Worm (Caenorhabditis elegans) whole organism, L1 larva: Measurements from ENCODE around the gene nhl-2.

Experiments
- C04F5.9 ChIP-seq: sonication (generic microtip); optimal IDR thresholded peaks from 2 replicates; lab custom pipeline; 2016; ENCODE audit warnings: missing genetic modification characterization, missing compliant biosample characterization
- C16A3.4 ChIP-seq: fragments of 150-350 bp; optimal IDR thresholded peaks from 2 replicates; lab custom pipeline; 2014; ENCODE audit warnings: missing biosample characterization, missing genetic modification characterization
- F16B12.6 ChIP-seq: fragments of 150-350 bp; optimal IDR thresholded peaks from 2 replicates; lab custom pipeline; 2014; ENCODE audit warnings: missing biosample characterization, missing genetic modification characterization
- blmp-1 ChIP-seq: fragments of 150-350 bp; optimal IDR thresholded peaks from 2 replicates; lab custom pipeline; 2014; ENCODE audit warnings: missing biosample characterization, missing genetic modification characterization
- ceh-8 ChIP-seq: fragments of 200-800 bp; sonication (Bioruptor generic); optimal IDR thresholded peaks from 2 replicates; lab custom pipeline; 2018; ENCODE audit warnings: mild to moderate bottlenecking, missing genetic modification characterization, moderate library complexity, missing compliant biosample characterization
- ceh-82 ChIP-seq, 3 experiments: fragments of 150-350 bp in 1 of 3; sonication (generic microtip) in 2 of 3; optimal IDR thresholded peaks; 2 replicates each; lab custom pipeline; 2014 to 2017; ENCODE audit warnings: missing biosample characterization in 3 of 3, missing genetic modification characterization in 3 of 3
- ceh-88 ChIP-seq: fragments of 200-800 bp; sonication (Bioruptor generic); IDR thresholded peaks from 2 replicates; pipeline ENCODE4 v1.3.6; 2022; ENCODE audit warnings: missing genetic modification characterization, missing compliant biosample characterization
- dpl-1 ChIP-seq, 3 experiments: fragments of 150-350 bp in 2 of 3; sonication (generic microtip) in 1 of 3; optimal IDR thresholded peaks; 2 replicates each; lab custom pipeline; 2014 to 2017; ENCODE audit warnings: missing biosample characterization in 3 of 3, missing genetic modification characterization in 3 of 3, missing genetic modification reagents in 3 of 3
- dsc-1 ChIP-seq: sonication (generic microtip); optimal IDR thresholded peaks from 2 replicates; lab custom pipeline; 2016; ENCODE audit warnings: mild to moderate bottlenecking, missing genetic modification characterization, missing compliant biosample characterization
- efl-1 ChIP-seq, 4 experiments: fragments of 150-350 bp; optimal IDR thresholded peaks in 3 of 4; peaks in 1 of 4; 1 replicate in 1 of 4; 2 replicates in 3 of 4; lab custom pipeline; 2014; ENCODE audit warnings: missing biosample characterization in 2 of 4, missing genetic modification characterization in 2 of 4, missing genetic modification reagents in 2 of 4
- efl-3 ChIP-seq: fragments of 200-800 bp; sonication (Bioruptor generic); optimal IDR thresholded peaks from 2 replicates; lab custom pipeline; 2018; ENCODE audit warnings: mild to moderate bottlenecking, missing genetic modification characterization, missing compliant biosample characterization
- egl-13 ChIP-seq: sonication (generic microtip); optimal IDR thresholded peaks from 2 replicates; lab custom pipeline; 2016; ENCODE audit warnings: missing genotype, missing genetic modification reagents, missing genetic modification characterization, missing compliant biosample characterization
- elt-2 ChIP-seq: sonication (generic microtip); optimal IDR thresholded peaks from 2 replicates; lab custom pipeline; 2016; ENCODE audit warnings: missing genetic modification characterization, mild to moderate bottlenecking, inconsistent platforms, missing compliant biosample characterization, missing genetic modification reagents
- elt-3 ChIP-seq, 6 experiments: fragments of 150-350 bp in 1 of 6; sonication (generic microtip); optimal IDR thresholded peaks; 2 replicates each; lab custom pipeline; 2017 to 2018; ENCODE audit warnings: missing biosample characterization in 6 of 6, missing genetic modification characterization in 6 of 6, inconsistent platforms in 1 of 6
- ets-5 ChIP-seq: fragments of 200-800 bp; sonication (Bioruptor generic); IDR thresholded peaks from 2 replicates; pipeline ENCODE4 v1.3.6; 2022; ENCODE audit warnings: missing genetic modification characterization, missing compliant biosample characterization
- fkh-4 ChIP-seq: sonication (generic microtip); optimal IDR thresholded peaks from 2 replicates; lab custom pipeline; 2016; ENCODE audit warnings: missing compliant biosample characterization, missing genetic modification characterization, borderline replicate concordance
- fkh-8 ChIP-seq: sonication (generic microtip); optimal IDR thresholded peaks from 2 replicates; lab custom pipeline; 2016; ENCODE audit warnings: mild to moderate bottlenecking, missing genetic modification characterization, missing compliant biosample characterization
- fos-1 ChIP-seq: fragments of 150-350 bp; optimal IDR thresholded peaks from 2 replicates; lab custom pipeline; 2014; ENCODE audit warnings: missing biosample characterization, missing genetic modification characterization
- grh-1 ChIP-seq: fragments of 200-800 bp; sonication (Bioruptor generic); IDR thresholded peaks from 2 replicates; pipeline ENCODE4 v1.3.6; 2022; ENCODE audit warnings: missing genetic modification reagents, missing genetic modification characterization, missing compliant biosample characterization
- hlh-17 ChIP-seq: fragments of 200-800 bp; sonication (Bioruptor generic); optimal IDR thresholded peaks from 2 replicates; lab custom pipeline; 2018; ENCODE audit warnings: missing genetic modification characterization, mild to moderate bottlenecking, missing compliant biosample characterization, moderate library complexity, borderline replicate concordance
- hlh-4 ChIP-seq: sonication (generic microtip); optimal IDR thresholded peaks from 2 replicates; lab custom pipeline; 2016; ENCODE audit warnings: mild to moderate bottlenecking, missing genetic modification characterization, missing compliant biosample characterization
- hpl-2 ChIP-seq: fragments of 150-350 bp; optimal IDR thresholded peaks from 2 replicates; lab custom pipeline; 2014; ENCODE audit warnings: missing biosample characterization, missing genetic modification reagents, missing genetic modification characterization
- irx-1 ChIP-seq: sonication (generic microtip); optimal IDR thresholded peaks from 2 replicates; lab custom pipeline; 2016; ENCODE audit warnings: missing genetic modification characterization, missing compliant biosample characterization
- jun-1 ChIP-seq: fragments of 150-350 bp; optimal IDR thresholded peaks from 2 replicates; lab custom pipeline; 2014; ENCODE audit warnings: missing biosample characterization, missing genetic modification reagents, missing genetic modification characterization
- lin-13 ChIP-seq: fragments of 150-350 bp; optimal IDR thresholded peaks from 2 replicates; lab custom pipeline; 2014; ENCODE audit warnings: missing biosample characterization, missing genetic modification reagents, missing genetic modification characterization
- lin-14 ChIP-seq: fragments of 200-800 bp; sonication (Bioruptor generic); optimal IDR thresholded peaks from 2 replicates; lab custom pipeline; 2018; ENCODE audit warnings: mild to moderate bottlenecking, missing genetic modification characterization, moderate library complexity, missing compliant biosample characterization
- lin-15B ChIP-seq: fragments of 150-350 bp; sonication (generic microtip); optimal IDR thresholded peaks from 3 replicates; lab custom pipeline; 2014; ENCODE audit warnings: missing biosample characterization, missing genetic modification characterization
- lin-35 ChIP-seq, 2 experiments: fragments of 150-350 bp; optimal IDR thresholded peaks; 2 replicates each; lab custom pipeline; 2014; ENCODE audit warnings: missing biosample characterization in 2 of 2, missing genetic modification characterization in 2 of 2, missing genetic modification reagents in 2 of 2
- lsy-2 ChIP-seq, 2 experiments: fragments of 150-350 bp; optimal IDR thresholded peaks; 2 replicates each; lab custom pipeline; 2014; ENCODE audit warnings: missing biosample characterization in 2 of 2, missing genetic modification characterization in 2 of 2
- mep-1 ChIP-seq: fragments of 150-350 bp; optimal IDR thresholded peaks from 2 replicates; lab custom pipeline; 2014; ENCODE audit warnings: missing biosample characterization, missing genetic modification characterization
- nhr-19 ChIP-seq: fragments of 200-800 bp; sonication (Bioruptor generic); conservative IDR thresholded peaks from 2 replicates; pipeline ENCODE4 v1.3.6; 2022; ENCODE audit warnings: missing genetic modification characterization, missing compliant biosample characterization
- nhr-20 ChIP-seq: sonication (generic microtip); optimal IDR thresholded peaks from 2 replicates; lab custom pipeline; 2016; ENCODE audit warnings: mild to moderate bottlenecking, missing genetic modification characterization, missing compliant biosample characterization
- nhr-28 ChIP-seq: fragments of 150-350 bp; optimal IDR thresholded peaks from 2 replicates; lab custom pipeline; 2014; ENCODE audit warnings: missing biosample characterization, missing genetic modification characterization
- nhr-47 ChIP-seq: sonication (generic microtip); optimal IDR thresholded peaks from 2 replicates; lab custom pipeline; 2016; ENCODE audit warnings: mild to moderate bottlenecking, missing genetic modification characterization, moderate library complexity, missing compliant biosample characterization
- nhr-71 ChIP-seq: sonication (generic microtip); optimal IDR thresholded peaks from 2 replicates; lab custom pipeline; 2016; ENCODE audit warnings: mild to moderate bottlenecking, missing genetic modification characterization, moderate library complexity, missing compliant biosample characterization
- nhr-90 ChIP-seq: sonication (generic microtip); optimal IDR thresholded peaks from 2 replicates; lab custom pipeline; 2016; ENCODE audit warnings: mild to moderate bottlenecking, missing genetic modification characterization, missing compliant biosample characterization; ENCODE audit not compliant: poor library complexity
- pax-3 ChIP-seq: fragments of 200-800 bp; sonication (Bioruptor generic); optimal IDR thresholded peaks from 2 replicates; lab custom pipeline; 2018; ENCODE audit warnings: mild to moderate bottlenecking, missing genetic modification characterization, moderate library complexity, missing compliant biosample characterization
- pqm-1 ChIP-seq: sonication (generic microtip); optimal IDR thresholded peaks from 3 replicates; lab custom pipeline; 2017; ENCODE audit warnings: missing biosample characterization, missing genetic modification characterization
- rnt-1 ChIP-seq: sonication (generic microtip); optimal IDR thresholded peaks from 2 replicates; lab custom pipeline; 2016; ENCODE audit warnings: mild to moderate bottlenecking, missing genetic modification characterization, moderate library complexity, missing compliant biosample characterization
- skn-1 ChIP-seq: fragments of 150-350 bp; optimal IDR thresholded peaks from 2 replicates; lab custom pipeline; 2014; ENCODE audit warnings: missing biosample characterization, missing genetic modification characterization
- snu-23 ChIP-seq: sonication (generic microtip); optimal IDR thresholded peaks from 2 replicates; lab custom pipeline; 2016; ENCODE audit warnings: missing genetic modification characterization, missing compliant biosample characterization
- sptf-1 ChIP-seq: fragments of 150-350 bp; optimal IDR thresholded peaks from 2 replicates; lab custom pipeline; 2014; ENCODE audit warnings: missing biosample characterization, missing genetic modification characterization
- swsn-7 ChIP-seq: sonication (generic microtip); optimal IDR thresholded peaks from 2 replicates; lab custom pipeline; 2016; ENCODE audit warnings: missing genetic modification characterization, missing compliant biosample characterization
- tbx-2 ChIP-seq: sonication (generic microtip); optimal IDR thresholded peaks from 2 replicates; lab custom pipeline; 2016; ENCODE audit warnings: missing genetic modification characterization, missing compliant biosample characterization
- unc-62 ChIP-seq: fragments of 150-350 bp; optimal IDR thresholded peaks from 2 replicates; lab custom pipeline; 2014; ENCODE audit warnings: missing biosample characterization, missing genetic modification reagents, missing genetic modification characterization
- ztf-11 ChIP-seq, 2 experiments: sonication (generic microtip); optimal IDR thresholded peaks; 2 replicates each; lab custom pipeline; 2016 to 2017; ENCODE audit warnings: missing genetic modification characterization in 2 of 2, missing biosample characterization in 1 of 2, missing compliant biosample characterization in 1 of 2

Gene nhl-2

ce11 chrIII:4881955-4882354, 16.9 kb downstream of the nhl-2 start:
- TF ChIP-seq elt-2 (peak; percentile 55), lin-35 (GFP tag; optimal IDR thresholded peaks at IDR 0.05; lab: Kevin White, UChicago) (no peak), fkh-4 (tag; lab: Kevin White, UChicago) (no peak), ztf-11 (tag; optimal IDR thresholded peaks at IDR 0.05; lab: Kevin White, UChicago) (no peak), efl-1 (optimal IDR thresholded peaks at IDR 0.05; lab: Kevin White, UChicago) (no peak), efl-1 (GFP tag; optimal IDR thresholded peaks at IDR 0.05 in 1 of 2; lab: Kevin White, UChicago) (peak in 1 of 2 experiments; percentile 70), C04F5.9 (tag; lab: Kevin White, UChicago) (no peak), egl-13 (tag; lab: Kevin White, UChicago) (no peak), elt-3 (tag; optimal IDR thresholded peaks at IDR 0.05; lab: Kevin White, UChicago) (no peak), grh-1 (GFP tag; lab: Robert Waterston, UW) (no peak), efl-3 (no peak)

ce11 chrIII:4879445-4879844, 19.4 kb downstream of the nhl-2 start, which contains the start of gene C35D10.1:
TSS of gene C35D10.1 (plus strand) at chrIII:4879745.
- TF ChIP-seq nhr-90 (tag; lab: Kevin White, UChicago) (no peak), jun-1 (tag; lab: Kevin White, UChicago) (no peak), ceh-88 (GFP tag; lab: Robert Waterston, UW) (no peak), elt-2 (no peak), sptf-1 (no peak), pqm-1 (tag; lab: Kevin White, UChicago) (no peak), efl-1 (optimal IDR thresholded peaks at IDR 0.05; lab: Kevin White, UChicago) (no peak), efl-1 (GFP tag; optimal IDR thresholded peaks at IDR 0.05 in 1 of 2; lab: Kevin White, UChicago) (peak in 1 of 2 experiments; percentile 74), blmp-1 (tag; lab: Kevin White, UChicago) (no peak)

ce11 chrIII:4878281-4878680, 20.6 kb downstream of the nhl-2 start, which contains the start of the genes tost-1 and arx-6:
TSS of gene tost-1 (minus strand) at chrIII:4878311.
TSS of gene arx-6 (plus strand) at chrIII:4878658.
- TF ChIP-seq lin-15B (tag; lab: Kevin White, UChicago) = peak; percentile 51
- TF ChIP-seq nhr-47 (tag; lab: Kevin White, UChicago) = peak; percentile 48
- peak in 2 of 3 experiments; percentile 2 to 30 for TF ChIP-seq ceh-82 (tag; optimal IDR thresholded peaks at IDR 0.05; lab: Kevin White, UChicago)
- no peak for TF ChIP-seq ztf-11 (tag; optimal IDR thresholded peaks at IDR 0.05; lab: Kevin White, UChicago)
- peak; percentile 4 for TF ChIP-seq F16B12.6 (tag; lab: Kevin White, UChicago)
- TF ChIP-seq lin-13 = no peak
- TF ChIP-seq tbx-2 (tag; lab: Kevin White, UChicago) = peak; percentile 27
- TF ChIP-seq blmp-1 (tag; lab: Kevin White, UChicago) = peak; percentile 46
- no peak for TF ChIP-seq hpl-2 (GFP tag; lab: Kevin White, UChicago)
- peak; percentile 23 for TF ChIP-seq swsn-7
- peak; percentile 69 for TF ChIP-seq skn-1 (tag; lab: Kevin White, UChicago)
- no peak for TF ChIP-seq hlh-4
- no peak for TF ChIP-seq irx-1 (tag; lab: Kevin White, UChicago)
- peak; percentile 84 to 92 (median 89) for TF ChIP-seq dpl-1 (GFP tag; optimal IDR thresholded peaks at IDR 0.05; lab: Kevin White, UChicago)
- TF ChIP-seq C16A3.4 (tag; lab: Kevin White, UChicago) = peak; percentile 57
- TF ChIP-seq efl-1 (optimal IDR thresholded peaks at IDR 0.05; lab: Kevin White, UChicago) = peak; percentile 90 to 96
- TF ChIP-seq efl-1 (GFP tag; optimal IDR thresholded peaks at IDR 0.05 in 1 of 2; lab: Kevin White, UChicago) = peak; percentile 90 to 99
- TF ChIP-seq ets-5 (GFP tag; lab: Robert Waterston, UW) = no peak
- TF ChIP-seq mep-1 = peak; percentile 39
- TF ChIP-seq nhr-19 (GFP tag; lab: Robert Waterston, UW) = peak; percentile 20; the same call in 1 of the 2 replicates
- no peak for TF ChIP-seq ceh-88 (GFP tag; lab: Robert Waterston, UW)
- peak; percentile 62 for TF ChIP-seq snu-23 (GFP tag; lab: Kevin White, UChicago)
- no peak for TF ChIP-seq pax-3 (tag; lab: Kevin White, UChicago)
- peak; percentile 41 for TF ChIP-seq rnt-1
- TF ChIP-seq unc-62 (GFP tag; lab: Kevin White, UChicago) = no peak
- no peak for TF ChIP-seq hlh-17 (GFP tag; lab: Kevin White, UChicago)
- no peak for TF ChIP-seq ceh-8 (GFP tag; lab: Kevin White, UChicago)
- no peak for TF ChIP-seq dsc-1 (tag; lab: Kevin White, UChicago)
- TF ChIP-seq fos-1 = peak; percentile 38
- peak; percentile 16 for TF ChIP-seq fkh-8
- TF ChIP-seq lsy-2 (tag; optimal IDR thresholded peaks at IDR 0.05; lab: Kevin White, UChicago) = peak; percentile 42 to 73
- peak; percentile 5 for TF ChIP-seq C04F5.9 (tag; lab: Kevin White, UChicago)
- no peak for TF ChIP-seq pqm-1 (tag; lab: Kevin White, UChicago)
- no peak for TF ChIP-seq nhr-28
- no peak for TF ChIP-seq elt-2
- peak; percentile 51 for TF ChIP-seq nhr-71 (tag; lab: Kevin White, UChicago)
- peak; percentile 18 for TF ChIP-seq lin-14
- TF ChIP-seq nhr-20 (tag; lab: Kevin White, UChicago) = peak; percentile 36
